Worm (Caenorhabditis elegans): ENCODE data around the gene trpl-2.

The trpl-2 gene

DNA sequence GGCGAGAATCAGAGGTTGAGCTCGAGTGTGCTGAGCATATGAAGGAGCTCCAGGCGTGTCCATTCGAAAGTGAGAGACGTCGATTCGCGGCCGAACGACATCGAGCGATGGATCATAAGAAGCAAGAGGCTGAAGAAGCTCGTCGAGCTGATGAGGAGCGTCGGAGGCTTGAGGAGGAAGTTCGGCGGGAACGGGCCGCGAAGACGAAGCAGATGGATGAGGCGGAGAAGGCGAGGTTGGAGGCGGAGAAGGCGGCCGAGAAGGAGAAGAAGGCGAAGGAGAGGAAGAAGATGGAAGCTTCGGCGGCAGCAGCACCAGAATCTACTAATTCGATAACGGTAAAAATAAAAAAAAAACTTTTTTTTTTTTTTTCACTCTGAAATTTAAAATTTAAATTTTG is 13.3 kb upstream of the trpl-2 start:
- TF ChIP-seq egrh-3 (GFP tag; IDR thresholded peaks at IDR 0.05) = peak; percentile 84
- 0 out of 2 replicates have a peak, but pooled peaks have one; percentile 11 for TF ChIP-seq attf-6 (GFP tag; IDR thresholded peaks at IDR 0.05)
- TF ChIP-seq zfh-2 (GFP tag; conservative IDR thresholded peaks at IDR 0.05) = 0 out of 2 replicates have a peak, but pooled peaks have one; percentile 22

ce11 chrIV:4316813-4317408 is 9.5 kb upstream of the trpl-2 start, which contains the start of gene Y24D9B.1:
TSS of gene Y24D9B.1 (plus strand) at chrIV:4317358.
- TF ChIP-seq unc-130 (GFP tag; optimal IDR thresholded peaks at IDR 0.05) = no peak
- no peak for TF ChIP-seq lir-1 (GFP tag; conservative IDR thresholded peaks at IDR 0.05)
- no peak for TF ChIP-seq lin-40 (tag; optimal IDR thresholded peaks at IDR 0.05)
- no peak for TF ChIP-seq hmg-20 (GFP tag; IDR thresholded peaks at IDR 0.05)
- no peak for TF ChIP-seq ztf-3 (GFP tag; optimal IDR thresholded peaks at IDR 0.05)
- no peak for TF ChIP-seq B0261.1 (tag; optimal IDR thresholded peaks at IDR 0.05)
- TF ChIP-seq egrh-3 (GFP tag; IDR thresholded peaks at IDR 0.05) = no peak
- TF ChIP-seq ceh-79 (tag; optimal IDR thresholded peaks at IDR 0.05) = no peak
- no peak for TF ChIP-seq ceh-58 (GFP tag; IDR thresholded peaks at IDR 0.05)
- TF ChIP-seq rcor-1 (GFP tag; IDR thresholded peaks at IDR 0.05) = no peak
- no peak for TF ChIP-seq akir-1 (GFP tag; optimal IDR thresholded peaks at IDR 0.05)
- TF ChIP-seq F33H1.4 (GFP tag; IDR thresholded peaks at IDR 0.05) = peak; percentile 5; the same call in 1 of the 2 replicates
- peak; percentile 65 for TF ChIP-seq attf-6 (GFP tag; IDR thresholded peaks at IDR 0.05)
- TF ChIP-seq ama-1 (optimal IDR thresholded peaks at IDR 0.05) = no peak
- no peak for TF ChIP-seq ama-1 (GFP tag; optimal IDR thresholded peaks at IDR 0.05)
- no peak for TF ChIP-seq F52B5.7 (tag; optimal IDR thresholded peaks at IDR 0.05)
- TF ChIP-seq dpff-1 (tag; optimal IDR thresholded peaks at IDR 0.05) = peak; percentile 33
- TF ChIP-seq D2030.7 (GFP tag; IDR thresholded peaks at IDR 0.05) = no peak
- TF ChIP-seq aptf-3 (GFP tag; IDR thresholded peaks at IDR 0.05) = no peak
- no peak for TF ChIP-seq attf-5 (GFP tag; optimal IDR thresholded peaks at IDR 0.05)
- no peak for TF ChIP-seq sdz-38 (tag; optimal IDR thresholded peaks at IDR 0.05)
- TF ChIP-seq F39B2.1 (GFP tag; IDR thresholded peaks at IDR 0.05) = 0 out of 2 replicates have a peak, but pooled peaks have one; percentile 10
- TF ChIP-seq snpc-4 (GFP tag; optimal IDR thresholded peaks at IDR 0.05) = no peak
- no peak for TF ChIP-seq snpc-4 (tag; optimal IDR thresholded peaks at IDR 0.05)
- TF ChIP-seq F49E8.2 (tag; optimal IDR thresholded peaks at IDR 0.05; ENCODE audit: insufficient read depth) = peak; percentile 3
- TF ChIP-seq Y53G8AR.9 (GFP tag; conservative IDR thresholded peaks at IDR 0.05) = peak; percentile 70; the same call in 1 of the 2 replicates
- TF ChIP-seq K11D2.4 (GFP tag; IDR thresholded peaks at IDR 0.05) = no peak
- no peak for TF ChIP-seq lag-1 (GFP tag; IDR thresholded peaks at IDR 0.05)
- TF ChIP-seq sea-2 (GFP tag; IDR thresholded peaks at IDR 0.05) = no peak
- TF ChIP-seq snpc-3.4 (tag; optimal IDR thresholded peaks at IDR 0.05) = peak; percentile 8
- no peak for TF ChIP-seq nfya-1 (tag; optimal IDR thresholded peaks at IDR 0.05; ENCODE audit: borderline replicate concordance, insufficient read depth)
- TF ChIP-seq ztf-6 (GFP tag; IDR thresholded peaks at IDR 0.05) = no peak
- TF ChIP-seq rpc-1 (optimal IDR thresholded peaks at IDR 0.05) = no peak
- TF ChIP-seq rpc-1 (tag; optimal IDR thresholded peaks at IDR 0.05) = no peak
- no peak for TF ChIP-seq ceh-27 (GFP tag; optimal IDR thresholded peaks at IDR 0.05)
- TF ChIP-seq madf-3 (GFP tag; IDR thresholded peaks at IDR 0.05) = no peak
- no peak for TF ChIP-seq him-1 (tag; optimal IDR thresholded peaks at IDR 0.05)
- TF ChIP-seq ZK185.1 (tag; optimal IDR thresholded peaks at IDR 0.05; ENCODE audit: poor library complexity, severe bottlenecking) = no peak
- peak; percentile 1 for TF ChIP-seq lin-54 (GFP tag; optimal IDR thresholded peaks at IDR 0.05)
- no peak for TF ChIP-seq ccch-3 (GFP tag; optimal IDR thresholded peaks at IDR 0.05)
- TF ChIP-seq Y95B8A.8 (GFP tag; IDR thresholded peaks at IDR 0.05) = 0 out of 2 replicates have a peak, but pooled peaks have one; percentile 34
- peak; percentile 63; the same call in 1 of the 2 replicates for TF ChIP-seq nfya-2 (GFP tag; IDR thresholded peaks at IDR 0.05)
- TF ChIP-seq sptf-2 (GFP tag; optimal IDR thresholded peaks at IDR 0.05) = no peak
- TF ChIP-seq pha-4 (tag; optimal IDR thresholded peaks at IDR 0.05) = no peak
- no peak for TF ChIP-seq ztf-28 (GFP tag; IDR thresholded peaks at IDR 0.05)
- no peak for TF ChIP-seq K12H6.12 (tag; optimal IDR thresholded peaks at IDR 0.05)
